Worm (Caenorhabditis elegans): ENCODE measurements around the gene Y54G2A.28.
A peak's percentile ranks its signal among the peaks of the same experiment; 100 is the strongest.

Gene Y54G2A.28

ce11 chrIV:3025874-3026609 is 13.8 kb upstream of the Y54G2A.28 start:
- TF ChIP-seq ztf-11 (tag; optimal IDR thresholded peaks at IDR 0.05) (no peak), unc-120 (tag; optimal IDR thresholded peaks at IDR 0.05; ENCODE audit: poor library complexity, severe bottlenecking) (no peak)

ce11 chrIV:3019438-3019837 is 7.2 kb upstream of the Y54G2A.28 start, which contains the start of gene lin-22:
Gene lin-22 (plus strand): TSS chrIV:3019738.
- TF ChIP-seq pha-4 (tag; optimal IDR thresholded peaks at IDR 0.05) (no peak), mls-2 (tag; optimal IDR thresholded peaks at IDR 0.05) (no peak), unc-120 (tag; optimal IDR thresholded peaks at IDR 0.05; ENCODE audit: poor library complexity, severe bottlenecking) (no peak), unc-62 (GFP tag; optimal IDR thresholded peaks at IDR 0.05) (no peak), ceh-39 (tag; optimal IDR thresholded peaks at IDR 0.05) (no peak), nhr-28 (tag; optimal IDR thresholded peaks at IDR 0.05) (no peak), snpc-4 (tag; optimal IDR thresholded peaks at IDR 0.05) (no peak), M03D4.4 (tag; optimal IDR thresholded peaks at IDR 0.05) (no peak), unc-39 (tag; optimal IDR thresholded peaks at IDR 0.05) (no peak), nhr-76 (tag; optimal IDR thresholded peaks at IDR 0.05) (no peak), sptf-1 (tag; optimal IDR thresholded peaks at IDR 0.05) (no peak), lin-32 (GFP tag; optimal IDR thresholded peaks at IDR 0.05) (no peak), mab-5 (tag; optimal IDR thresholded peaks at IDR 0.05) (no peak), nhr-12 (tag; optimal IDR thresholded peaks at IDR 0.05) (no peak), ztf-11 (tag; optimal IDR thresholded peaks at IDR 0.05) (no peak), flh-1 (GFP tag; optimal IDR thresholded peaks at IDR 0.05) (no peak), elt-3 (tag; optimal IDR thresholded peaks at IDR 0.05) (no peak), tbx-8 (GFP tag; optimal IDR thresholded peaks at IDR 0.05) (no peak), elt-1 (tag; optimal IDR thresholded peaks at IDR 0.05; ENCODE audit: borderline replicate concordance, insufficient read depth) (no peak)

- TF ChIP-seq nhr-237 (tag; optimal IDR thresholded peaks at IDR 0.05) (no peak), hlh-1 (tag; optimal IDR thresholded peaks at IDR 0.05) (no peak), elt-3 (tag; optimal IDR thresholded peaks at IDR 0.05) (no peak), nhr-28 (tag; optimal IDR thresholded peaks at IDR 0.05) (no peak), unc-62 (GFP tag; optimal IDR thresholded peaks at IDR 0.05) (no peak), lsy-2 (tag; optimal IDR thresholded peaks at IDR 0.05) (no peak), blmp-1 (tag; optimal IDR thresholded peaks at IDR 0.05) (no peak), lin-13 (tag; optimal IDR thresholded peaks at IDR 0.05) (no peak), lin-32 (GFP tag; optimal IDR thresholded peaks at IDR 0.05) (no peak), zip-8 (tag; optimal IDR thresholded peaks at IDR 0.05) (no peak), bed-3 (GFP tag; optimal IDR thresholded peaks at IDR 0.05) (no peak), tbx-8 (GFP tag; optimal IDR thresholded peaks at IDR 0.05) (no peak), ces-1 (GFP tag; optimal IDR thresholded peaks at IDR 0.05) (no peak), cnd-1 (tag; optimal IDR thresholded peaks at IDR 0.05) (no peak), elt-1 (tag; optimal IDR thresholded peaks at IDR 0.05; ENCODE audit: borderline replicate concordance, insufficient read depth) (no peak), unc-120 (tag; optimal IDR thresholded peaks at IDR 0.05; ENCODE audit: poor library complexity, severe bottlenecking) (no peak)
Measured at ce11 chrIV:3018588-3018987, 6.4 kb upstream of the Y54G2A.28 start.

- no peak for TF ChIP-seq nhr-12 (tag; optimal IDR thresholded peaks at IDR 0.05)
- TF ChIP-seq drap-1 (GFP tag; optimal IDR thresholded peaks at IDR 0.05) = no peak
- no peak for TF ChIP-seq unc-39 (tag; optimal IDR thresholded peaks at IDR 0.05)
- no peak for TF ChIP-seq ceh-43 (GFP tag; optimal IDR thresholded peaks at IDR 0.05)
Measured at ce11 chrIV:3016202-3016601, 4.0 kb upstream of the Y54G2A.28 start.

- TF ChIP-seq elt-1 (tag; optimal IDR thresholded peaks at IDR 0.05; ENCODE audit: borderline replicate concordance, insufficient read depth) (peak; percentile 84), mep-1 (tag; optimal IDR thresholded peaks at IDR 0.05) (no peak), sptf-1 (tag; optimal IDR thresholded peaks at IDR 0.05) (no peak), drap-1 (GFP tag; optimal IDR thresholded peaks at IDR 0.05) (no peak), nhr-2 (tag; optimal IDR thresholded peaks at IDR 0.05) (peak; percentile 63), lsy-2 (tag; optimal IDR thresholded peaks at IDR 0.05) (no peak), nhr-28 (tag; optimal IDR thresholded peaks at IDR 0.05) (no peak), mab-5 (tag; optimal IDR thresholded peaks at IDR 0.05) (no peak), blmp-1 (tag; optimal IDR thresholded peaks at IDR 0.05) (no peak), nhr-237 (tag; optimal IDR thresholded peaks at IDR 0.05) (no peak), snpc-4 (tag; optimal IDR thresholded peaks at IDR 0.05) (no peak), ces-1 (GFP tag; optimal IDR thresholded peaks at IDR 0.05) (no peak), unc-120 (tag; optimal IDR thresholded peaks at IDR 0.05; ENCODE audit: poor library complexity, severe bottlenecking) (peak; percentile 52), unc-62 (GFP tag; optimal IDR thresholded peaks at IDR 0.05) (peak; percentile 97), unc-39 (tag; optimal IDR thresholded peaks at IDR 0.05) (no peak), ceh-43 (GFP tag; optimal IDR thresholded peaks at IDR 0.05) (no peak)
Measured at ce11 chrIV:3014610-3015009, 2.4 kb upstream of the Y54G2A.28 start.
